Worm (Caenorhabditis elegans) whole organism, L1 larva: ENCODE data around the gene F22H10.11.

Experiments
- C16A3.4 ChIP-seq: fragments of 150-350 bp; optimal IDR thresholded peaks from 2 replicates; lab custom pipeline; 2014; ENCODE audit warnings: missing biosample characterization, missing genetic modification characterization
- C34B4.2 ChIP-seq: sonication (generic microtip); optimal IDR thresholded peaks from 2 replicates; lab custom pipeline; 2017; ENCODE audit warnings: mild to moderate bottlenecking, missing genetic modification characterization, missing compliant biosample characterization
- Y116A8C.19 ChIP-seq: sonication (generic microtip); optimal IDR thresholded peaks from 2 replicates; lab custom pipeline; 2016; ENCODE audit warnings: missing compliant biosample characterization, missing genetic modification characterization, borderline replicate concordance
- aha-1 ChIP-seq: fragments of 150-350 bp; optimal IDR thresholded peaks from 2 replicates; lab custom pipeline; 2014; ENCODE audit warnings: missing biosample characterization, missing genetic modification characterization
- alr-1 ChIP-seq: fragments of 200-800 bp; sonication (Bioruptor generic); optimal IDR thresholded peaks from 2 replicates; lab custom pipeline; 2018; ENCODE audit warnings: borderline replicate concordance, mild to moderate bottlenecking, missing genetic modification characterization, missing compliant biosample characterization
- aly-2 ChIP-seq: fragments of 150-350 bp; optimal IDR thresholded peaks from 2 replicates; lab custom pipeline; 2014; ENCODE audit warnings: missing biosample characterization, missing genetic modification characterization
- ceh-63 ChIP-seq: fragments of 200-800 bp; sonication (Bioruptor generic); optimal IDR thresholded peaks from 2 replicates; lab custom pipeline; 2018; ENCODE audit warnings: mild to moderate bottlenecking, missing genetic modification characterization, missing compliant biosample characterization
- ceh-88 ChIP-seq: fragments of 200-800 bp; sonication (Bioruptor generic); IDR thresholded peaks from 2 replicates; pipeline ENCODE4 v1.3.6; 2022; ENCODE audit warnings: missing genetic modification characterization, missing compliant biosample characterization
- ces-1 ChIP-seq: fragments of 150-350 bp; optimal IDR thresholded peaks from 2 replicates; lab custom pipeline; 2014; ENCODE audit warnings: missing biosample characterization, missing genetic modification reagents, missing genetic modification characterization
- dpl-1 ChIP-seq, 3 experiments: fragments of 150-350 bp in 2 of 3; sonication (generic microtip) in 1 of 3; optimal IDR thresholded peaks; 2 replicates each; lab custom pipeline; 2014 to 2017; ENCODE audit warnings: missing biosample characterization in 3 of 3, missing genetic modification characterization in 3 of 3, missing genetic modification reagents in 3 of 3
- efl-1 ChIP-seq, 4 experiments: fragments of 150-350 bp; optimal IDR thresholded peaks in 3 of 4; peaks in 1 of 4; 1 replicate in 1 of 4; 2 replicates in 3 of 4; lab custom pipeline; 2014; ENCODE audit warnings: missing biosample characterization in 2 of 4, missing genetic modification characterization in 2 of 4, missing genetic modification reagents in 2 of 4
- efl-3 ChIP-seq: fragments of 200-800 bp; sonication (Bioruptor generic); optimal IDR thresholded peaks from 2 replicates; lab custom pipeline; 2018; ENCODE audit warnings: mild to moderate bottlenecking, missing genetic modification characterization, missing compliant biosample characterization
- egl-13 ChIP-seq: sonication (generic microtip); optimal IDR thresholded peaks from 2 replicates; lab custom pipeline; 2016; ENCODE audit warnings: missing genotype, missing genetic modification reagents, missing genetic modification characterization, missing compliant biosample characterization
- egl-27 ChIP-seq, 2 experiments: fragments of 150-350 bp in 1 of 2; sonication (generic microtip); optimal IDR thresholded peaks; 3 replicates each; lab custom pipeline; 2017 to 2018; ENCODE audit warnings: missing biosample characterization in 2 of 2, missing genetic modification characterization in 2 of 2, missing genetic modification reagents in 2 of 2
- elt-3 ChIP-seq, 6 experiments: fragments of 150-350 bp in 1 of 6; sonication (generic microtip); optimal IDR thresholded peaks; 2 replicates each; lab custom pipeline; 2017 to 2018; ENCODE audit warnings: missing biosample characterization in 6 of 6, missing genetic modification characterization in 6 of 6, inconsistent platforms in 1 of 6
- ets-5 ChIP-seq: fragments of 200-800 bp; sonication (Bioruptor generic); IDR thresholded peaks from 2 replicates; pipeline ENCODE4 v1.3.6; 2022; ENCODE audit warnings: missing genetic modification characterization, missing compliant biosample characterization
- fkh-4 ChIP-seq: sonication (generic microtip); optimal IDR thresholded peaks from 2 replicates; lab custom pipeline; 2016; ENCODE audit warnings: missing compliant biosample characterization, missing genetic modification characterization, borderline replicate concordance
- fkh-8 ChIP-seq: sonication (generic microtip); optimal IDR thresholded peaks from 2 replicates; lab custom pipeline; 2016; ENCODE audit warnings: mild to moderate bottlenecking, missing genetic modification characterization, missing compliant biosample characterization
- hlh-17 ChIP-seq: fragments of 200-800 bp; sonication (Bioruptor generic); optimal IDR thresholded peaks from 2 replicates; lab custom pipeline; 2018; ENCODE audit warnings: missing genetic modification characterization, mild to moderate bottlenecking, missing compliant biosample characterization, moderate library complexity, borderline replicate concordance
- hlh-4 ChIP-seq: sonication (generic microtip); optimal IDR thresholded peaks from 2 replicates; lab custom pipeline; 2016; ENCODE audit warnings: mild to moderate bottlenecking, missing genetic modification characterization, missing compliant biosample characterization
- hpl-2 ChIP-seq: fragments of 150-350 bp; optimal IDR thresholded peaks from 2 replicates; lab custom pipeline; 2014; ENCODE audit warnings: missing biosample characterization, missing genetic modification reagents, missing genetic modification characterization
- irx-1 ChIP-seq: sonication (generic microtip); optimal IDR thresholded peaks from 2 replicates; lab custom pipeline; 2016; ENCODE audit warnings: missing genetic modification characterization, missing compliant biosample characterization
- lin-13 ChIP-seq: fragments of 150-350 bp; optimal IDR thresholded peaks from 2 replicates; lab custom pipeline; 2014; ENCODE audit warnings: missing biosample characterization, missing genetic modification reagents, missing genetic modification characterization
- lin-14 ChIP-seq: fragments of 200-800 bp; sonication (Bioruptor generic); optimal IDR thresholded peaks from 2 replicates; lab custom pipeline; 2018; ENCODE audit warnings: mild to moderate bottlenecking, missing genetic modification characterization, moderate library complexity, missing compliant biosample characterization
- lin-15B ChIP-seq: fragments of 150-350 bp; sonication (generic microtip); optimal IDR thresholded peaks from 3 replicates; lab custom pipeline; 2014; ENCODE audit warnings: missing biosample characterization, missing genetic modification characterization
- mef-2 ChIP-seq: fragments of 150-350 bp; optimal IDR thresholded peaks from 2 replicates; lab custom pipeline; 2014; ENCODE audit warnings: missing biosample characterization, missing genetic modification characterization
- mep-1 ChIP-seq: fragments of 150-350 bp; optimal IDR thresholded peaks from 2 replicates; lab custom pipeline; 2014; ENCODE audit warnings: missing biosample characterization, missing genetic modification characterization
- nhr-11 ChIP-seq: fragments of 150-350 bp; optimal IDR thresholded peaks from 2 replicates; lab custom pipeline; 2014; ENCODE audit warnings: missing biosample characterization, missing genetic modification characterization
- nhr-19 ChIP-seq: fragments of 200-800 bp; sonication (Bioruptor generic); conservative IDR thresholded peaks from 2 replicates; pipeline ENCODE4 v1.3.6; 2022; ENCODE audit warnings: missing genetic modification characterization, missing compliant biosample characterization
- nhr-20 ChIP-seq: sonication (generic microtip); optimal IDR thresholded peaks from 2 replicates; lab custom pipeline; 2016; ENCODE audit warnings: mild to moderate bottlenecking, missing genetic modification characterization, missing compliant biosample characterization
- nhr-28 ChIP-seq: fragments of 150-350 bp; optimal IDR thresholded peaks from 2 replicates; lab custom pipeline; 2014; ENCODE audit warnings: missing biosample characterization, missing genetic modification characterization
- nhr-47 ChIP-seq: sonication (generic microtip); optimal IDR thresholded peaks from 2 replicates; lab custom pipeline; 2016; ENCODE audit warnings: mild to moderate bottlenecking, missing genetic modification characterization, moderate library complexity, missing compliant biosample characterization
- nhr-76 ChIP-seq: sonication (generic microtip); optimal IDR thresholded peaks from 2 replicates; lab custom pipeline; 2017; ENCODE audit warnings: missing biosample characterization, missing genetic modification characterization
- nhr-84 ChIP-seq: sonication (generic microtip); optimal IDR thresholded peaks from 2 replicates; lab custom pipeline; 2017; ENCODE audit warnings: missing biosample characterization, missing genetic modification characterization
- nhr-90 ChIP-seq: sonication (generic microtip); optimal IDR thresholded peaks from 2 replicates; lab custom pipeline; 2016; ENCODE audit warnings: mild to moderate bottlenecking, missing genetic modification characterization, missing compliant biosample characterization; ENCODE audit not compliant: poor library complexity
- pag-3 ChIP-seq: sonication (generic microtip); optimal IDR thresholded peaks from 2 replicates; lab custom pipeline; 2017; ENCODE audit warnings: missing genetic modification characterization, mild to moderate bottlenecking, missing compliant biosample characterization, antibody characterized with exemption, borderline replicate concordance; ENCODE audit not compliant: insufficient read depth
- pax-3 ChIP-seq: fragments of 200-800 bp; sonication (Bioruptor generic); optimal IDR thresholded peaks from 2 replicates; lab custom pipeline; 2018; ENCODE audit warnings: mild to moderate bottlenecking, missing genetic modification characterization, moderate library complexity, missing compliant biosample characterization
- pqm-1 ChIP-seq: sonication (generic microtip); optimal IDR thresholded peaks from 3 replicates; lab custom pipeline; 2017; ENCODE audit warnings: missing biosample characterization, missing genetic modification characterization
- skn-1 ChIP-seq: fragments of 150-350 bp; optimal IDR thresholded peaks from 2 replicates; lab custom pipeline; 2014; ENCODE audit warnings: missing biosample characterization, missing genetic modification characterization
- snpc-4 ChIP-seq: fragments of 150-350 bp; optimal IDR thresholded peaks from 2 replicates; lab custom pipeline; 2014; ENCODE audit warnings: missing biosample characterization, missing genetic modification characterization
- sox-4 ChIP-seq: sonication (generic microtip); optimal IDR thresholded peaks from 2 replicates; lab custom pipeline; 2016; ENCODE audit warnings: missing genetic modification characterization, missing compliant biosample characterization
- sptf-1 ChIP-seq: fragments of 150-350 bp; optimal IDR thresholded peaks from 2 replicates; lab custom pipeline; 2014; ENCODE audit warnings: missing biosample characterization, missing genetic modification characterization
- sup-37 ChIP-seq: fragments of 200-800 bp; sonication (Bioruptor generic); optimal IDR thresholded peaks from 2 replicates; lab custom pipeline; 2018; ENCODE audit warnings: mild to moderate bottlenecking, missing genetic modification characterization, missing compliant biosample characterization
- unc-130 ChIP-seq: fragments of 150-350 bp; optimal IDR thresholded peaks from 2 replicates; lab custom pipeline; 2017; ENCODE audit warnings: missing biosample characterization, missing genetic modification characterization, inconsistent platforms
- unc-30 ChIP-seq: sonication (generic microtip); optimal IDR thresholded peaks from 2 replicates; lab custom pipeline; 2017; ENCODE audit warnings: missing biosample characterization, missing genetic modification characterization
- unc-62 ChIP-seq: fragments of 150-350 bp; optimal IDR thresholded peaks from 2 replicates; lab custom pipeline; 2014; ENCODE audit warnings: missing biosample characterization, missing genetic modification reagents, missing genetic modification characterization
- unc-86 ChIP-seq: sonication (generic microtip); optimal IDR thresholded peaks from 2 replicates; lab custom pipeline; 2016; ENCODE audit warnings: missing genetic modification characterization, missing compliant biosample characterization
- vab-15 ChIP-seq: sonication (generic microtip); optimal IDR thresholded peaks from 2 replicates; lab custom pipeline; 2017; ENCODE audit warnings: missing genotype, mild to moderate bottlenecking, missing genetic modification characterization, missing compliant biosample characterization
- zag-1 ChIP-seq: fragments of 150-350 bp; optimal IDR thresholded peaks from 2 replicates; lab custom pipeline; 2014; ENCODE audit warnings: missing biosample characterization, missing genetic modification characterization
- ztf-11 ChIP-seq, 2 experiments: sonication (generic microtip); optimal IDR thresholded peaks; 2 replicates each; lab custom pipeline; 2016 to 2017; ENCODE audit warnings: missing genetic modification characterization in 2 of 2, missing biosample characterization in 1 of 2, missing compliant biosample characterization in 1 of 2

The F22H10.11 gene

DNA sequence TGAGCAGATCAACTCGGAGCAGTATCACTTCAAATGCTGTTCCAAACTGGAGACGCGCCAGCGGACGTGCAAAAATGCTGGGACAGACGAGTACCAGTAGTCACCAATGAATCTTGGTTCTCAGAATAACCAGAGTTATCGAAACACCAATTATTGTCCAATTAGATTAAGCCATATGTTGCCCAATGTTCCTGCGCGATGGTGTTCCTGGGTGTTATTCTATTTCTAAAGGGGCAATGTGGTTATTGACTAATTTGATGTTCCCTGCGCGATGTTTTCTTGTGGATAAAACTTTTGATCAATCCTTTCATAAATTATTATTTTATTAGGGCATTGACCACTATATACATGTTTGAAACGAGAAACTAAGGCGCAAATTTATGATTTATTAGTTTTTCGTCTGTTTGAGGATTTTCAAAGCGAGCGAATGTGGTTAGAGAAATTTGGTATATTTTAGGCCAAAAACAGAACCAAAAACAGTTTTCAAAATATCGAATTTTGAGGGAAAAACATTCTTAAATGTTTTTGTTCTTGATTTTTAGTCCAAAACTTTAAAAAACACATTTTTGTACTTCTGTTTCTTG is 5.8 kb downstream of the F22H10.11 start:
- TF ChIP-seq sptf-1 (tag; lab: Kevin White, UChicago) (no peak), fkh-4 (tag; lab: Kevin White, UChicago) (peak; percentile 98), hlh-17 (GFP tag; lab: Kevin White, UChicago) (no peak), efl-3 (GFP tag; lab: Kevin White, UChicago) (peak; percentile 94), irx-1 (tag; lab: Kevin White, UChicago) (peak; percentile 98), pqm-1 (tag; lab: Kevin White, UChicago) (peak; percentile 59), alr-1 (tag; lab: Kevin White, UChicago) (no peak), hlh-4 (tag; lab: Kevin White, UChicago) (peak; percentile 48), Y116A8C.19 (tag; lab: Kevin White, UChicago) (peak; percentile 20), vab-15 (tag; lab: Kevin White, UChicago) (peak; percentile 78), elt-3 (tag; optimal IDR thresholded peaks at IDR 0.05; lab: Kevin White, UChicago) (peak; percentile 77 to 99 (median 92)), ceh-63 (GFP tag; lab: Kevin White, UChicago) (peak; percentile 97), lin-15B (tag; lab: Kevin White, UChicago) (peak; percentile 57), aly-2 (tag; lab: Kevin White, UChicago) (peak; percentile 97), sox-4 (tag; lab: Kevin White, UChicago) (peak; percentile 99), unc-130 (tag; lab: Kevin White, UChicago) (peak; percentile 92), nhr-84 (peak; percentile 62), unc-86 (peak; percentile 95), nhr-11 (tag; lab: Kevin White, UChicago) (peak; percentile 98), nhr-76 (tag; lab: Kevin White, UChicago) (peak; percentile 79), lin-14 (GFP tag; lab: Kevin White, UChicago) (peak; percentile 97), mef-2 (tag; lab: Kevin White, UChicago) (peak; percentile 75), lin-13 (peak; percentile 88), unc-62 (no peak), mep-1 (peak; percentile 100), ztf-11 (tag; optimal IDR thresholded peaks at IDR 0.05; lab: Kevin White, UChicago) (peak; percentile 33 to 92), nhr-19 (peak; percentile 98), snpc-4 (tag; lab: Kevin White, UChicago) (peak; percentile 93), efl-1 (optimal IDR thresholded peaks at IDR 0.05; lab: Kevin White, UChicago) (peak; percentile 83 to 90), efl-1 (GFP tag; optimal IDR thresholded peaks at IDR 0.05 in 1 of 2; lab: Kevin White, UChicago) (peak; percentile 40 to 96), ets-5 (GFP tag; lab: Robert Waterston, UW) (peak; percentile 90), aha-1 (peak; percentile 58), C16A3.4 (tag; lab: Kevin White, UChicago) (peak; percentile 99), unc-30 (tag; lab: Kevin White, UChicago) (peak; percentile 78), ceh-88 (GFP tag; lab: Robert Waterston, UW) (peak; percentile 97), skn-1 (peak; percentile 99), sup-37 (GFP tag; lab: Kevin White, UChicago) (peak; percentile 89), egl-27 (tag; optimal IDR thresholded peaks at IDR 0.05; lab: Kevin White, UChicago) (peak; percentile 0 to 83), C34B4.2 (tag; lab: Kevin White, UChicago) (peak; percentile 12), nhr-20 (tag; lab: Kevin White, UChicago) (peak; percentile 98), nhr-28 (peak; percentile 27), pax-3 (tag; lab: Kevin White, UChicago) (peak; percentile 94), hpl-2 (GFP tag; lab: Kevin White, UChicago) (peak; percentile 98), ces-1 (GFP tag; lab: Kevin White, UChicago) (peak; percentile 89), egl-13 (peak; percentile 97), pag-3 (tag; lab: Kevin White, UChicago) (no peak), dpl-1 (GFP tag; optimal IDR thresholded peaks at IDR 0.05; lab: Kevin White, UChicago) (peak; percentile 45 to 67 (median 55)), nhr-47 (peak; percentile 99), fkh-8 (tag; lab: Kevin White, UChicago) (peak; percentile 98), nhr-90 (tag; lab: Kevin White, UChicago) (peak; percentile 99), zag-1 (tag; lab: Kevin White, UChicago) (peak; percentile 88)
